Worm (Caenorhabditis elegans) whole organism, L4/young adult: ENCODE measurements around the gene col-96.

Experiments used
- W03F9.2 ChIP-seq: fragments of 150-350 bp; optimal IDR thresholded peaks from 2 replicates; lab custom pipeline; 2014; ENCODE audit warnings: missing biosample characterization, missing genetic modification characterization
- dao-5 ChIP-seq: sonication (generic microtip); optimal IDR thresholded peaks from 2 replicates; lab custom pipeline; 2016; ENCODE audit warnings: missing genotype, missing genetic modification characterization, moderate library complexity, missing compliant biosample characterization
- him-1 ChIP-seq: sonication (generic microtip); optimal IDR thresholded peaks from 2 replicates; lab custom pipeline; 2016; ENCODE audit warnings: missing genotype, missing genetic modification reagents, missing genetic modification characterization, missing compliant biosample characterization

ce11 chrIII:11738482-11738881 lies 31.9 kb upstream of the col-96 start:
- no peak for TF ChIP-seq W03F9.2 (tag; lab: Kevin White, UChicago)
- no peak for TF ChIP-seq him-1 (tag; lab: Kevin White, UChicago)
- no peak for TF ChIP-seq dao-5
